Worm (Caenorhabditis elegans) whole organism, midembryonic: ENCODE data around the gene clik-1.

Experiments used
- T22C8.4 ChIP-seq: fragments of 200-800 bp; sonication (Bioruptor generic); IDR thresholded peaks from 2 replicates; pipeline ENCODE4 v1.3.6; 2022; ENCODE audit warnings: missing genetic modification characterization, missing compliant biosample characterization
- cog-1 ChIP-seq: sonication (generic microtip); optimal IDR thresholded peaks from 2 replicates; lab custom pipeline; 2016; ENCODE audit warnings: missing genetic modification characterization, missing compliant biosample characterization
- flt-1 ChIP-seq: fragments of 200-800 bp; sonication (Bioruptor generic); IDR thresholded peaks from 2 replicates; pipeline ENCODE4 v1.3.6; 2022; ENCODE audit warnings: missing genetic modification characterization, missing compliant biosample characterization
- klf-2 ChIP-seq: fragments of 200-800 bp; sonication (Bioruptor generic); conservative IDR thresholded peaks from 2 replicates; pipeline ENCODE4 v1.3.6; 2022; ENCODE audit warnings: missing genetic modification reagents, missing genetic modification characterization, missing compliant biosample characterization
- med-1 ChIP-seq: sonication (generic microtip); optimal IDR thresholded peaks from 2 replicates; lab custom pipeline; 2017; ENCODE audit warnings: missing genetic modification characterization, mild to moderate bottlenecking, missing compliant biosample characterization, antibody characterized with exemption, missing genetic modification reagents; ENCODE audit not compliant: insufficient read depth
- ref-1 ChIP-seq: fragments of 200-800 bp; sonication (Bioruptor generic); conservative IDR thresholded peaks from 2 replicates; pipeline ENCODE4 v1.3.6; 2022; ENCODE audit warnings: missing genetic modification reagents, missing genetic modification characterization, missing compliant biosample characterization
- tab-1 ChIP-seq: fragments of 200-800 bp; sonication (Bioruptor generic); IDR thresholded peaks from 2 replicates; pipeline ENCODE4 v1.3.6; 2022; ENCODE audit warnings: missing genetic modification characterization, missing compliant biosample characterization
- ztf-23 ChIP-seq: fragments of 200-800 bp; sonication (Bioruptor generic); IDR thresholded peaks from 2 replicates; pipeline ENCODE4 v1.3.6; 2022; ENCODE audit warnings: missing genetic modification reagents, missing genetic modification characterization, missing compliant biosample characterization
- ztf-29 ChIP-seq: fragments of 200-800 bp; sonication (Bioruptor generic); IDR thresholded peaks from 2 replicates; pipeline ENCODE4 v1.3.6; 2022; ENCODE audit warnings: missing genetic modification reagents, missing genetic modification characterization, missing compliant biosample characterization

The clik-1 gene

ce11 chrV:6796894-6797293 lies 28.4 kb upstream of the clik-1 start:
- TF ChIP-seq flt-1 (GFP tag; lab: Robert Waterston, UW) (no peak), ztf-29 (GFP tag; lab: Robert Waterston, UW) (no peak), T22C8.4 (GFP tag; lab: Robert Waterston, UW) (no peak), cog-1 (tag; lab: Kevin White, UChicago) (peak; percentile 65)

DNA sequence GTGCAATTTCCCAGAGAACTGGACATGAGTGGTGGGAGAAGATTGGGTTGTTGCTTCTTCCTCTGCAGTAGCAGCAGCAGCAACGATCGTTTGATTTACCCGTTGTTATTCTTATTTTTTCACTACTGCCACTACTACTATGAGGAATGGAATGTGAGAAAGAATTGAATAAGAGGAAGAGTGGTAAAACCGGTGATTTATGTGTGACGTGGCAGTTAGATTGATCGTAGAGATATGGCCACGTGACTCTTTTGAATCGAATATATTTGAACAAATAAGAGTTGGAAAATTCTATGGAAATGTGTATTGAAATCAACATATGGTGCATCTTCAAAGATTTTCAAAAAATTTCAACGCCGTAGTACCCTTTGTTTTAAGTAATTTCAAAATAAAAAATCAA lies 27.7 kb upstream of the clik-1 start:
- TF ChIP-seq flt-1 (GFP tag; lab: Robert Waterston, UW) (no peak), ref-1 (GFP tag; lab: Robert Waterston, UW) (no peak), med-1 (GFP tag; lab: Kevin White, UChicago) (no peak), klf-2 (GFP tag; lab: Robert Waterston, UW) (no peak), tab-1 (no peak), cog-1 (tag; lab: Kevin White, UChicago) (no peak), ztf-29 (GFP tag; lab: Robert Waterston, UW) (no peak)

DNA sequence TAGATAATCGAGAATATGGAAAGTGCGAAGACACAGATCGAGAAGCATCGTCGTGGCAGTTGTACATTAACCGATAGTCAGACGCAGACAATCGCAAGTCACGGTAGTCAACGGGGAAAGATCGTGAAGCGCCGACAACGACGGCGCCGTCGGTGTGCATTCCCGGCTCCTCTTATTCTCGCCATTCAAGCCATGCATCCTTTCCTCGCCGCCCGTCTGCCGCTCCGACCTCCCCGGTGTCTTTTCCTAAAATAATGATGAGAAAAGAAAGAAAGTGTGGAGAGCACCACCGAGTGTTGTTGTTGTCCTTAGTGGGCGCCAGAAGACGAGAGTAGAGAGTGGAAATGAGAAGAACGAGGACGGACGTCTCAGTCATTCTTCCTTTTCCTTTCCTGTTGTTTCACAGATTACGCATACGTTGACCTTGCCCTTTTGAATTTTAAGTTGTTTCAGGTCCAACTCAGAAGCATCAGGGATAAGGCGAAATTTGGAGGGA lies 25.3 kb upstream of the clik-1 start, which contains the start of gene ZC404.1:
ZC404.1 (plus strand) TSS at position 446 of the 496 bp plus-strand sequence.
- TF ChIP-seq klf-2 (GFP tag; lab: Robert Waterston, UW): no peak
- no peak for TF ChIP-seq med-1 (GFP tag; lab: Kevin White, UChicago)
- no peak for TF ChIP-seq ztf-29 (GFP tag; lab: Robert Waterston, UW)
- no peak for TF ChIP-seq ref-1 (GFP tag; lab: Robert Waterston, UW)
- TF ChIP-seq tab-1: no peak
- TF ChIP-seq cog-1 (tag; lab: Kevin White, UChicago): no peak
- TF ChIP-seq T22C8.4 (GFP tag; lab: Robert Waterston, UW): no peak
- TF ChIP-seq ztf-23 (GFP tag; lab: Robert Waterston, UW): no peak
- no peak for TF ChIP-seq flt-1 (GFP tag; lab: Robert Waterston, UW)

DNA sequence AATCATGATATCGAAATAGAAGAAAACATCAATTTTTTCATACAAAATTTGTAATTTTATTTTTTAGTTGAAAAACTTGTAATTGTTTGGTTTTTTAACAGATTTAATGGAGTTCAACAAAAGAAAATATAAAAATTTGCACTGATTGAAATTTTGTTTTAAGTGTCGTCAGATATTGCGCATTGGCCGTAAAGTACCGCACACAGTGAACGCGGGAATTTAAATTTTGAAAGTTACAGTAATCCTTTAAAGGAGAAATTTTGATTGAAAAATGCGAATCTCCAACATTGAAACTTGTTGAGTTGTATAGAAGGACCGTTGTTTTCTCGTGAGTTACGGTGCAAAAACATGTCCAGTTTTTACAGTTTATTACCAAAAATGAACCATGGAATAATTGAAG lies 24.4 kb upstream of the clik-1 start:
- TF ChIP-seq ref-1 (GFP tag; lab: Robert Waterston, UW): no peak
- no peak for TF ChIP-seq T22C8.4 (GFP tag; lab: Robert Waterston, UW)
- no peak for TF ChIP-seq flt-1 (GFP tag; lab: Robert Waterston, UW)
- TF ChIP-seq klf-2 (GFP tag; lab: Robert Waterston, UW): no peak
- no peak for TF ChIP-seq tab-1
- TF ChIP-seq med-1 (GFP tag; lab: Kevin White, UChicago): no peak
- TF ChIP-seq ztf-29 (GFP tag; lab: Robert Waterston, UW): no peak
- TF ChIP-seq cog-1 (tag; lab: Kevin White, UChicago): no peak
- TF ChIP-seq ztf-23 (GFP tag; lab: Robert Waterston, UW): no peak

DNA sequence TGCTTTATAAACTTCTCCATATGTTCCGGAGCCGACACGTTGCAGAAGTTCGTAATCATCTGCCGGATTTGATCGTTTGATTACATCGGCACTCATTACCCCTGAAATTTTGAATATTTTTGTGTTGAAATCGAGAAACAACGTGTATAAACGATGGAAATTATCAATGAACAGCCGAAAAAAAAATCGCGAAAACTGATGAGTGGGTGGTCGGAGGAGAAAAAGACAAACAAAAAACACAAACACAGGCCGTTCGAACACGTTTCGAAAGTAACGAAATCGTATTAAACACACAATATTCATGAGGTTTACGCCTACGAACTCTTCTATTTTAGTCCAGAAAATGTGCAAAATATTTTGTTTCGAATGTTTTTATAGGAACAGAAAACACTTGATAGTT lies 24.0 kb upstream of the clik-1 start, which contains the start of gene gck-2:
gck-2 (minus strand) TSS at position 101 of the 400 bp plus-strand sequence.
- TF ChIP-seq klf-2 (GFP tag; lab: Robert Waterston, UW) (no peak), ztf-23 (GFP tag; lab: Robert Waterston, UW) (no peak), med-1 (GFP tag; lab: Kevin White, UChicago) (no peak), cog-1 (tag; lab: Kevin White, UChicago) (no peak), ztf-29 (GFP tag; lab: Robert Waterston, UW) (no peak), flt-1 (GFP tag; lab: Robert Waterston, UW) (no peak), ref-1 (GFP tag; lab: Robert Waterston, UW) (no peak), tab-1 (no peak), T22C8.4 (GFP tag; lab: Robert Waterston, UW) (no peak)

DNA sequence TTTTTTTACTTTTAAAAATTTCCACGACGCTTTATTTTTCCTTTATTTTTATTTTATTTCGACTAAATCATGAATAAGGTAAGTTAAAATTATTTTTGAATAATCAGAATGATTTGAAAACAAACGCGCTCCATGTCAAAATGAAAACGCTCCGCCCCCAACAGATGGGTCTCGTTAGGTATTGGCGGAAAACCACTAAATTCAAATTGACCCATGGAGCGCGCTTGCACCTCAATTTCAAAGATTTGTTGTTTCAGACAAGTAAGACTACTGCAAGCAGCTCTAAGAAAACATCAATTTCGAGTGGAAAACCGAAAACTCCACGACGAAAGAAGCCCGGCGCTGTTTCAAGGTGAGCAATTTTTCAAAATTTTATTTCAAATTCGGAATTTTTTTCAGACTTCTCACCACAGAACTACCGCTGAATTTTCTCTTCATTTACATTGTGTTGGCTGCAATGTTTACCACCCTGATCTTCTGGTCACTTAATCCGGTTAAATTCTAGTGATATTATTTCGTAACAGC lies 19.4 kb upstream of the clik-1 start, which contains the start of gene ZC404.2:
ZC404.2 (plus strand) TSS at position 47 of the 525 bp plus-strand sequence.
- no peak for TF ChIP-seq ztf-29 (GFP tag; lab: Robert Waterston, UW)
- no peak for TF ChIP-seq klf-2 (GFP tag; lab: Robert Waterston, UW)
- TF ChIP-seq flt-1 (GFP tag; lab: Robert Waterston, UW): no peak
- TF ChIP-seq ref-1 (GFP tag; lab: Robert Waterston, UW): no peak
- TF ChIP-seq tab-1: no peak
- TF ChIP-seq med-1 (GFP tag; lab: Kevin White, UChicago): no peak
- TF ChIP-seq ztf-23 (GFP tag; lab: Robert Waterston, UW): no peak
- no peak for TF ChIP-seq cog-1 (tag; lab: Kevin White, UChicago)
- no peak for TF ChIP-seq T22C8.4 (GFP tag; lab: Robert Waterston, UW)

DNA sequence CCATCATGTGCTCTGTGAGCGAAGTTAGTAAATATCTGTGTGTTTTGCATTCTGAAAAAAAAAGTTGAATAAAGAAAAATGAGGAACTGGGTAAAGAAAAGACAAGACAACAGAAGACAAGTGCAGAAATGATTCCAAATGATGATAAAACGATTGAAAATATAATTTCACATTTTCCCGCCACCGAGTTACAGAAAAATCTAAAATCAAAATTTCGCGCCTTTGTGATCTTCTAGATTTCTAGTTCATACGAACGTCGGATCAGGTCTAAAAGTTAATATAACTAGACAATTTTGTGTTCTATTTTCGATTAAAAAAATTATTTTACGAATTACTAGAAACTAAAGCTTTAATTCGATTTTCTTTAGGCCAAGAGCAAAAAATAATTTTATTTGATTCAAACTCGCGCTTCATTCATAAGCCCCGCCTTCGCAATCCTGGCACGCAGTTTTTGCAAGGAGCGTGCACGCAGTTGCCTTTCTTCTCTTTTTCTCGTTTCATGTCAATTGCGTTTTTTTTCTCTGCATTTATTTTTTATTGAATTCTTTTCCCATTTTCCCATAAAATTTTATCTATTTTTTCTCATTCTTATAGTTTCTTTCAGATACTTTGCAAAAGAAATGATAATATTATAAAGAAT lies 16.4 kb upstream of the clik-1 start, which contains the start of the genes spn-4 and spe-39:
spn-4 (minus strand) TSS at position 51 of the 640 bp plus-strand sequence.
spe-39 (plus strand) TSS at position 599 of the 640 bp plus-strand sequence.
- TF ChIP-seq ztf-29 (GFP tag; lab: Robert Waterston, UW) (peak; percentile 48; the same call in 1 of the 2 replicates), klf-2 (GFP tag; lab: Robert Waterston, UW) (0 out of 2 replicates have a peak, but pooled peaks have one; percentile 50), tab-1 (peak; percentile 66; the same call in 1 of the 2 replicates), cog-1 (tag; lab: Kevin White, UChicago) (no peak), med-1 (GFP tag; lab: Kevin White, UChicago) (peak; percentile 72), T22C8.4 (GFP tag; lab: Robert Waterston, UW) (no peak), ref-1 (GFP tag; lab: Robert Waterston, UW) (no peak), ztf-23 (GFP tag; lab: Robert Waterston, UW) (peak; percentile 51; the same call in 1 of the 2 replicates), flt-1 (GFP tag; lab: Robert Waterston, UW) (peak; percentile 62)

DNA sequence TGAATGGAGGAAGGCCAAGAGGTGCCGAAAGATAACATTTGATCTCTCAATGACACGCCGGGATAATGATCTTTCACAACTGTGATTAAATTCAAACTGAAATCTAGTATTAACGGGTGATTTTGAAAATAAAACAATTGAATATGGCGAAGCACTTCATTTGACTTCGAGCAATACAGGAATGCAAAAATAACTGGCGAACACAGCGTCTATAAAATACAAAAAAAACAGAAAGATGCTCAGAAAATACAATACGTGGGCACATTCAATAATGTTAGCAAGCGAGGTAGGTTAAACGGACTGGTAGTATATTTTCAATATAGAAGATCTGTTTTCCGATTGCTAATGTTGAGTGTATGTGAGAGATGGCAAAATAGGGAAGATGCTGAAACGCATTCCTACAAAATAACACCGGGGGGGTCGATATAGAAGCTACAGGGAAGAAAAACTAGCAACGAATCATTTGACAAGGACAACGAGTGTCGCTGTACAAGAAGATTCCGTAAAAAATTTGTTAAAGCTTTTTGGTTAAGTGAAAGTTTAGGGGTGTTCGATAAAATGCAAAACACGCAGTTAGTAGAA lies 14.6 kb upstream of the clik-1 start:
- no peak for TF ChIP-seq ref-1 (GFP tag; lab: Robert Waterston, UW)
- no peak for TF ChIP-seq med-1 (GFP tag; lab: Kevin White, UChicago)
- TF ChIP-seq flt-1 (GFP tag; lab: Robert Waterston, UW): no peak
- TF ChIP-seq cog-1 (tag; lab: Kevin White, UChicago): no peak
- TF ChIP-seq ztf-23 (GFP tag; lab: Robert Waterston, UW): no peak
- TF ChIP-seq T22C8.4 (GFP tag; lab: Robert Waterston, UW): no peak
- no peak for TF ChIP-seq ztf-29 (GFP tag; lab: Robert Waterston, UW)
- TF ChIP-seq tab-1: no peak
- no peak for TF ChIP-seq klf-2 (GFP tag; lab: Robert Waterston, UW)
